Worm (Caenorhabditis elegans): ENCODE measurements around the gene F22B3.7.
A peak's percentile ranks its signal among the peaks of the same experiment; 100 is the strongest.

ce11 chrIV:11433709-11434108, 12.1 kb upstream of the F22B3.7 start:
- TF ChIP-seq nhr-28 (tag; optimal IDR thresholded peaks at IDR 0.05), result no peak
- peak in 1 of 2 experiments; percentile 43 for TF ChIP-seq mdl-1 (tag; optimal IDR thresholded peaks at IDR 0.05)
- peak; percentile 44 for TF ChIP-seq fkh-8 (tag; optimal IDR thresholded peaks at IDR 0.05)
- TF ChIP-seq skn-1 (tag; optimal IDR thresholded peaks at IDR 0.05), result peak; percentile 65
- no peak for TF ChIP-seq elt-2 (tag; optimal IDR thresholded peaks at IDR 0.05)
- TF ChIP-seq nhr-71 (tag; optimal IDR thresholded peaks at IDR 0.05), result peak; percentile 86
- TF ChIP-seq jun-1 (tag; optimal IDR thresholded peaks at IDR 0.05), result peak; percentile 45
- TF ChIP-seq hpl-2 (GFP tag; optimal IDR thresholded peaks at IDR 0.05), result no peak
- peak; percentile 1 for TF ChIP-seq lin-15B (tag; optimal IDR thresholded peaks at IDR 0.05)
